Worm (Caenorhabditis elegans) whole organism, L2 larva: Measurements from ENCODE around the gene pitr-5.

Experiments
- F13H6.1 ChIP-seq: sonication (generic microtip); optimal IDR thresholded peaks from 2 replicates; lab custom pipeline; 2016; ENCODE audit warnings: missing genetic modification characterization, missing compliant biosample characterization
- ceh-16 ChIP-seq: fragments of 150-350 bp; optimal IDR thresholded peaks from 2 replicates; lab custom pipeline; 2014; ENCODE audit warnings: missing biosample characterization, missing genetic modification characterization
- nhr-6 ChIP-seq: fragments of 150-350 bp; optimal IDR thresholded peaks from 2 replicates; lab custom pipeline; 2014; ENCODE audit warnings: missing biosample characterization, missing genetic modification characterization

DNA sequence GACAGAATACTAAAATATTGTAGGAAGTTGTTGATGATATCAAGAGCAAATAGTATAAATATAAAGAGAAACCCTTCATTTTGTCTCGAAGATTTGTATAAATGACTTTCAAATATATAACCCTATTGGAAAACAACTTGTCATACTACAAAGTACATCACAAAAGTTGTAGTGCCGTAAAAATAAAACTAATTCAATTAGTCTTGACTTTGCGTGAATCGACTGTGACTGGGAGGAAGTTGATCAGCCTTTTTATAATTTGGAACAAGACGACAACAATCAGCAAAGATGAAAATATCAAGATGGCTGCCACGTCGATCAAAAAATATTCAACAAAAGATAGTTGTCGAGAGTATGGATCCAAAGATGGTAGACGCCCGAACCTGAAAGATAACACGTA is 42.8 kb upstream of the pitr-5 start, which contains the start of gene ugt-40:
- no peak for TF ChIP-seq nhr-6 (tag; lab: Kevin White, UChicago)
- no peak for TF ChIP-seq F13H6.1 (tag; lab: Kevin White, UChicago)
- TF ChIP-seq ceh-16 (tag; lab: Kevin White, UChicago), result no peak
